Fruit fly (Drosophila melanogaster) Kc167 (cell line): ENCODE measurements around the gene Arl6IP1.

Experiments used
- Myc ChIP-seq: fragments of >200 bp; optimal IDR thresholded peaks from 2 replicates; lab custom pipeline; 2017; ENCODE audit warnings: missing external identifiers
- Sin3A ChIP-seq: fragments of >200 bp; optimal IDR thresholded peaks from 2 replicates; lab custom pipeline; 2018; ENCODE audit warnings: missing external identifiers
- psq ChIP-seq: fragments of >200 bp; optimal IDR thresholded peaks from 2 replicates; lab custom pipeline; 2017; ENCODE audit warnings: missing external identifiers
- ttk ChIP-seq: sonication (Bioruptor generic); optimal IDR thresholded peaks from 2 replicates; lab custom pipeline; 2017; ENCODE audit warnings: missing external identifiers

dm6 chr3R:16625844-16626430 is 17.5 kb upstream of the Arl6IP1 start:
- TF ChIP-seq psq (lab: Kevin White, UChicago): no peak
- no peak for TF ChIP-seq Sin3A (lab: Kevin White, UChicago)
- no peak for TF ChIP-seq ttk (lab: Kevin White, UChicago)
- TF ChIP-seq Myc (lab: Kevin White, UChicago): no peak
